Worm (Caenorhabditis elegans) whole organism, L4 larva: ENCODE results near the gene K09E9.3.

ENCODE experiments used
- F49E8.2 ChIP-seq: sonication (generic microtip); optimal IDR thresholded peaks from 2 replicates; lab custom pipeline; 2016; ENCODE audit warnings: missing compliant biosample characterization, mild to moderate bottlenecking, missing genetic modification characterization, borderline replicate concordance
- T20F7.1 ChIP-seq: fragments of 200-800 bp; sonication (Bioruptor generic); optimal IDR thresholded peaks from 2 replicates; lab custom pipeline; 2018; ENCODE audit warnings: mild to moderate bottlenecking, missing genetic modification characterization, missing compliant biosample characterization
- T26A8.4 ChIP-seq: fragments of 200-800 bp; sonication (Bioruptor generic); IDR thresholded peaks from 2 replicates; pipeline ENCODE4 v1.3.6; 2022; ENCODE audit warnings: missing genetic modification characterization, missing compliant biosample characterization
- Y105C5A.15 ChIP-seq: fragments of 200-800 bp; sonication (Bioruptor generic); IDR thresholded peaks from 2 replicates; pipeline ENCODE4 v1.3.6; 2022; ENCODE audit warnings: missing genetic modification characterization, missing compliant biosample characterization
- aha-1 ChIP-seq: fragments of 150-350 bp; peaks from one replicate; lab custom pipeline; 2014; ENCODE audit warnings: missing biosample characterization, missing genetic modification characterization
- aly-2 ChIP-seq: sonication (generic microtip); optimal IDR thresholded peaks from 2 replicates; lab custom pipeline; 2018; ENCODE audit warnings: missing biosample characterization, missing genetic modification characterization
- ceh-20 ChIP-seq: fragments of 200-800 bp; sonication (Bioruptor generic); IDR thresholded peaks from 2 replicates; pipeline ENCODE4 v1.3.6; 2022; ENCODE audit warnings: missing genetic modification reagents, missing genetic modification characterization, missing compliant biosample characterization
- ces-1 ChIP-seq: fragments of 150-350 bp; sonication (generic microtip); optimal IDR thresholded peaks from 4 replicates; lab custom pipeline; 2014; ENCODE audit warnings: missing biosample characterization, missing genetic modification reagents, missing genetic modification characterization
- daf-8 ChIP-seq: fragments of 200-800 bp; sonication (Bioruptor generic); IDR thresholded peaks from 2 replicates; pipeline ENCODE4 v1.3.6; 2022; ENCODE audit warnings: missing genetic modification characterization, missing compliant biosample characterization
- dmd-6 ChIP-seq: fragments of 200-800 bp; sonication (Bioruptor generic); IDR thresholded peaks from 2 replicates; pipeline ENCODE4 v1.3.6; 2022; ENCODE audit warnings: missing genetic modification reagents, missing genetic modification characterization, missing compliant biosample characterization
- duxl-1 ChIP-seq: sonication (generic microtip); optimal IDR thresholded peaks from 2 replicates; lab custom pipeline; 2016; ENCODE audit warnings: mild to moderate bottlenecking, missing genetic modification characterization, moderate library complexity, missing compliant biosample characterization; ENCODE audit not compliant: poor library complexity
- egl-43 ChIP-seq: fragments of 200-800 bp; sonication (Bioruptor generic); IDR thresholded peaks from 2 replicates; pipeline ENCODE4 v1.3.6; 2022; ENCODE audit warnings: missing genetic modification reagents, missing genetic modification characterization, missing compliant biosample characterization
- fkh-10 ChIP-seq: fragments of 150-350 bp; optimal IDR thresholded peaks from 2 replicates; lab custom pipeline; 2014; ENCODE audit warnings: missing biosample characterization, missing genetic modification reagents, missing genetic modification characterization
- hlh-30 ChIP-seq: sonication (generic microtip); optimal IDR thresholded peaks from 2 replicates; lab custom pipeline; 2017; ENCODE audit warnings: antibody characterized with exemption, mild to moderate bottlenecking, missing genetic modification characterization, missing compliant biosample characterization; ENCODE audit not compliant: insufficient read depth
- hmg-1.1 ChIP-seq: fragments of 200-800 bp; sonication (Bioruptor generic); IDR thresholded peaks from 2 replicates; pipeline ENCODE4 v1.3.6; 2022; ENCODE audit warnings: missing genetic modification reagents, missing genetic modification characterization, missing compliant biosample characterization
- jun-1 ChIP-seq: fragments of 150-350 bp; optimal IDR thresholded peaks from 2 replicates; lab custom pipeline; 2014; ENCODE audit warnings: missing biosample characterization, missing genetic modification reagents, missing genetic modification characterization
- lim-7 ChIP-seq: fragments of 200-800 bp; sonication (Bioruptor generic); IDR thresholded peaks from 2 replicates; pipeline ENCODE4 v1.3.6; 2022; ENCODE audit warnings: missing genetic modification characterization, missing compliant biosample characterization
- lin-1 ChIP-seq: fragments of 200-800 bp; sonication (Bioruptor generic); IDR thresholded peaks from 2 replicates; pipeline ENCODE4 v1.3.6; 2022; ENCODE audit warnings: missing genetic modification reagents, missing genetic modification characterization, missing compliant biosample characterization
- lin-38 ChIP-seq: fragments of 200-800 bp; sonication (Bioruptor generic); IDR thresholded peaks from 2 replicates; pipeline ENCODE4 v1.3.6; 2022; ENCODE audit warnings: missing genetic modification reagents, missing genetic modification characterization, missing compliant biosample characterization
- lin-39 ChIP-seq: fragments of 150-350 bp; optimal IDR thresholded peaks from 2 replicates; lab custom pipeline; 2014; ENCODE audit warnings: missing biosample characterization, missing genetic modification reagents, missing genetic modification characterization
- lsy-2 ChIP-seq, 2 experiments: fragments of 150-350 bp in 1 of 2; sonication (generic microtip) in 1 of 2; optimal IDR thresholded peaks; 2 replicates each; lab custom pipeline; 2014 to 2017; ENCODE audit warnings: missing biosample characterization in 2 of 2, missing genetic modification characterization in 2 of 2
- madf-5 ChIP-seq, 2 experiments: fragments of 200-800 bp; sonication (Bioruptor generic); IDR thresholded peaks; 2 replicates each; pipeline ENCODE4 v1.3.6; 2022; ENCODE audit warnings: missing compliant biosample characterization in 2 of 2, missing genetic modification characterization in 2 of 2
- madf-9 ChIP-seq: fragments of 200-800 bp; sonication (Bioruptor generic); conservative IDR thresholded peaks from 2 replicates; pipeline ENCODE4 v1.3.6; 2022; ENCODE audit warnings: missing genetic modification reagents, missing genetic modification characterization, missing compliant biosample characterization
- mdl-1 ChIP-seq, 2 experiments: fragments of 150-350 bp in 1 of 2; sonication (generic microtip) in 1 of 2; optimal IDR thresholded peaks; 2 replicates each; lab custom pipeline; 2014 to 2017; ENCODE audit warnings: missing biosample characterization in 2 of 2, missing genetic modification characterization in 2 of 2
- mdt-29 ChIP-seq: fragments of 200-800 bp; sonication (Bioruptor generic); IDR thresholded peaks from 2 replicates; pipeline ENCODE4 v1.3.6; 2022; ENCODE audit warnings: missing genetic modification reagents, missing genetic modification characterization, missing compliant biosample characterization
- mes-2 ChIP-seq: sonication (generic microtip); optimal IDR thresholded peaks from 2 replicates; lab custom pipeline; 2016; ENCODE audit warnings: missing genotype, mild to moderate bottlenecking, missing genetic modification characterization, missing compliant biosample characterization; ENCODE audit not compliant: poor library complexity, severe bottlenecking
- mxl-3 ChIP-seq: fragments of 200-800 bp; sonication (Bioruptor generic); optimal IDR thresholded peaks from 2 replicates; lab custom pipeline; 2018; ENCODE audit warnings: mild to moderate bottlenecking, missing genetic modification characterization, missing compliant biosample characterization
- nhr-10 ChIP-seq: fragments of 150-350 bp; optimal IDR thresholded peaks from 2 replicates; lab custom pipeline; 2014; ENCODE audit warnings: missing biosample characterization, missing genetic modification characterization
- nhr-41 ChIP-seq: fragments of 200-800 bp; sonication (Bioruptor generic); IDR thresholded peaks from 2 replicates; pipeline ENCODE4 v1.3.6; 2022; ENCODE audit warnings: missing genetic modification reagents, missing genetic modification characterization, missing compliant biosample characterization
- nhr-6 ChIP-seq: fragments of 150-350 bp; optimal IDR thresholded peaks from 2 replicates; lab custom pipeline; 2014; ENCODE audit warnings: missing biosample characterization, missing genetic modification characterization
- nhr-77 ChIP-seq: fragments of 150-350 bp; optimal IDR thresholded peaks from 2 replicates; lab custom pipeline; 2014; ENCODE audit warnings: missing biosample characterization, missing genetic modification characterization
- pha-4 ChIP-seq, 2 experiments: fragments of 150-350 bp in 1 of 2; fragments of 200-800 bp in 1 of 2; sonication (Bioruptor generic) in 1 of 2; IDR thresholded peaks in 1 of 2; optimal IDR thresholded peaks in 1 of 2; 2 replicates each; pipeline versions ENCODE4 v1.3.6 to Lab custom; 2014 to 2022; ENCODE audit warnings: missing genetic modification characterization in 2 of 2, missing genetic modification reagents in 2 of 2, missing biosample characterization in 1 of 2, missing compliant biosample characterization in 1 of 2
- php-3 ChIP-seq: fragments of 200-800 bp; sonication (Bioruptor generic); IDR thresholded peaks from 2 replicates; pipeline ENCODE4 v1.3.6; 2022; ENCODE audit warnings: missing genetic modification reagents, missing genetic modification characterization, missing compliant biosample characterization
- rbr-2 ChIP-seq: sonication (generic microtip); optimal IDR thresholded peaks from 2 replicates; lab custom pipeline; 2016; ENCODE audit warnings: missing genotype, missing genetic modification characterization, missing compliant biosample characterization
- saeg-2 ChIP-seq: fragments of 200-800 bp; sonication (Bioruptor generic); IDR thresholded peaks from 2 replicates; pipeline ENCODE4 v1.3.6; 2022; ENCODE audit warnings: missing genetic modification reagents, missing genetic modification characterization, missing compliant biosample characterization
- tag-97 ChIP-seq: fragments of 200-800 bp; sonication (Bioruptor generic); IDR thresholded peaks from 2 replicates; pipeline ENCODE4 v1.3.6; 2022; ENCODE audit warnings: missing genetic modification characterization, missing compliant biosample characterization
- unc-130 ChIP-seq: sonication (generic microtip); optimal IDR thresholded peaks from 2 replicates; lab custom pipeline; 2016; ENCODE audit warnings: missing genetic modification reagents, missing genetic modification characterization, missing compliant biosample characterization
- unc-39 ChIP-seq: sonication (generic microtip); optimal IDR thresholded peaks from 2 replicates; lab custom pipeline; 2017; ENCODE audit warnings: missing biosample characterization, missing genetic modification characterization
- zag-1 ChIP-seq: fragments of 150-350 bp; optimal IDR thresholded peaks from 2 replicates; lab custom pipeline; 2014; ENCODE audit warnings: missing biosample characterization, missing genetic modification characterization
- zfp-2 ChIP-seq: sonication (generic microtip); optimal IDR thresholded peaks from 2 replicates; lab custom pipeline; 2016; ENCODE audit warnings: mild to moderate bottlenecking, missing genetic modification characterization, missing compliant biosample characterization
- zip-11 ChIP-seq: fragments of 200-800 bp; sonication (Bioruptor generic); IDR thresholded peaks from 2 replicates; pipeline ENCODE4 v1.3.6; 2022; ENCODE audit warnings: missing genetic modification characterization, missing compliant biosample characterization
- zip-2 ChIP-seq: fragments of 150-350 bp; optimal IDR thresholded peaks from 2 replicates; lab custom pipeline; 2014; ENCODE audit warnings: missing biosample characterization, missing genetic modification characterization
- ztf-11 ChIP-seq: fragments of 150-350 bp; optimal IDR thresholded peaks from 2 replicates; lab custom pipeline; 2014; ENCODE audit warnings: missing biosample characterization, missing genetic modification characterization

The K09E9.3 gene

ce11 chrX:15606585-15607276 lies 6.9 kb downstream of the K09E9.3 start, which contains the start of gene rab-14 (continued):
- TF ChIP-seq mdt-29 (0 out of 2 replicates have a peak, but pooled peaks have one; percentile 21), ceh-20 (GFP tag; lab: Robert Waterston, UW) (peak; percentile 57; the same call in 1 of the 2 replicates), lin-39 (tag; lab: Kevin White, UChicago) (no peak), hlh-30 (tag; lab: Kevin White, UChicago) (peak; percentile 87), zag-1 (tag; lab: Kevin White, UChicago) (no peak), daf-8 (GFP tag; lab: Robert Waterston, UW) (no peak), aly-2 (no peak), duxl-1 (tag; lab: Kevin White, UChicago) (no peak), madf-9 (GFP tag; lab: Robert Waterston, UW) (peak; percentile 78), zip-11 (GFP tag; lab: Robert Waterston, UW) (no peak)

ce11 chrX:15604236-15604635 lies 9.4 kb downstream of the K09E9.3 start:
- TF ChIP-seq T20F7.1 (GFP tag; lab: Kevin White, UChicago), result no peak
- TF ChIP-seq lim-7, result 0 out of 2 replicates have a peak, but pooled peaks have one; percentile 20
- TF ChIP-seq aha-1 (tag; lab: Kevin White, UChicago), result peak; percentile 74
- TF ChIP-seq mes-2 (tag; lab: Kevin White, UChicago), result peak; percentile 24
- TF ChIP-seq F49E8.2 (tag; lab: Kevin White, UChicago), result no peak
- peak; percentile 66 for TF ChIP-seq egl-43 (GFP tag; lab: Robert Waterston, UW)
- peak; percentile 68; the same call in 1 of the 2 replicates for TF ChIP-seq T26A8.4 (GFP tag; lab: Robert Waterston, UW)
- no peak for TF ChIP-seq tag-97 (GFP tag; lab: Robert Waterston, UW)
- 0 out of 2 replicates have a peak, but pooled peaks have one; percentile 5 for TF ChIP-seq php-3 (GFP tag; lab: Robert Waterston, UW)

ce11 chrX:15600512-15601117 lies 13.0 kb downstream of the K09E9.3 start, which contains the start of gene ent-2:
Gene ent-2, plus strand, starts transcription at chrX:15601067.
- peak; percentile 64 for TF ChIP-seq nhr-6
- TF ChIP-seq ces-1, result no peak
- TF ChIP-seq T20F7.1 (GFP tag; lab: Kevin White, UChicago), result no peak
- no peak for TF ChIP-seq ztf-11 (tag; lab: Kevin White, UChicago)
- TF ChIP-seq mdl-1 (tag; optimal IDR thresholded peaks at IDR 0.05; lab: Kevin White, UChicago), result peak in 1 of 2 experiments; percentile 84
- peak in 1 of 2 experiments; percentile 40 for TF ChIP-seq lsy-2 (tag; optimal IDR thresholded peaks at IDR 0.05; lab: Kevin White, UChicago)
- TF ChIP-seq mxl-3, result peak; percentile 50
- no peak for TF ChIP-seq saeg-2 (GFP tag; lab: Robert Waterston, UW)
- peak; percentile 71 for TF ChIP-seq fkh-10 (GFP tag; lab: Kevin White, UChicago)
- no peak for TF ChIP-seq unc-39 (tag; lab: Kevin White, UChicago)
- TF ChIP-seq lin-39 (tag; lab: Kevin White, UChicago), result no peak
- TF ChIP-seq ceh-20 (GFP tag; lab: Robert Waterston, UW), result no peak
- TF ChIP-seq nhr-77 (tag; lab: Kevin White, UChicago), result no peak
- TF ChIP-seq duxl-1 (tag; lab: Kevin White, UChicago), result no peak
- TF ChIP-seq aly-2, result no peak
- no peak for TF ChIP-seq pha-4 (GFP tag; IDR thresholded peaks at IDR 0.05; lab: Robert Waterston, UW)
- TF ChIP-seq pha-4 (tag; optimal IDR thresholded peaks at IDR 0.05; lab: Kevin White, UChicago), result no peak
- no peak for TF ChIP-seq Y105C5A.15 (GFP tag; lab: Robert Waterston, UW)
- no peak for TF ChIP-seq nhr-41 (GFP tag; lab: Robert Waterston, UW)
- peak; percentile 52 for TF ChIP-seq hlh-30 (tag; lab: Kevin White, UChicago)
- TF ChIP-seq zfp-2 (tag; lab: Kevin White, UChicago), result no peak
- TF ChIP-seq dmd-6 (GFP tag; lab: Robert Waterston, UW), result peak; percentile 19; the same call in 1 of the 2 replicates
- peak; percentile 70 for TF ChIP-seq hmg-1.1 (GFP tag; lab: Robert Waterston, UW)
- TF ChIP-seq rbr-2 (tag; lab: Kevin White, UChicago), result peak; percentile 16
- TF ChIP-seq madf-5 (GFP tag; IDR thresholded peaks at IDR 0.05; lab: Robert Waterston, UW), result no peak
- no peak for TF ChIP-seq jun-1
- TF ChIP-seq unc-130 (GFP tag; lab: Kevin White, UChicago), result no peak
- TF ChIP-seq nhr-10 (tag; lab: Kevin White, UChicago), result no peak
- TF ChIP-seq T26A8.4 (GFP tag; lab: Robert Waterston, UW), result no peak
- TF ChIP-seq zip-2, result no peak
- TF ChIP-seq lin-38, result no peak
- TF ChIP-seq mdt-29, result no peak
- TF ChIP-seq lin-1 (GFP tag; lab: Robert Waterston, UW), result no peak
- TF ChIP-seq aha-1 (tag; lab: Kevin White, UChicago), result peak; percentile 13
